Worm (Caenorhabditis elegans) whole organism, dauer: ENCODE data around the gene C55B6.5.

Experiments
- unc-62 ChIP-seq: sonication (generic microtip); optimal IDR thresholded peaks from 2 replicates; lab custom pipeline; 2017; ENCODE audit warnings: missing biosample characterization, missing genetic modification reagents, missing genetic modification characterization

The C55B6.5 gene

ce11 chrX:7205195-7205594, at the start of gene C55B6.5:
TSS of gene C55B6.5 (minus strand) at chrX:7205295.
- no peak for TF ChIP-seq unc-62 (GFP tag; lab: Kevin White, UChicago)

ce11 chrX:7254558-7254957, 49.5 kb upstream of the C55B6.5 start, which contains the start of gene F46H5.4:
TSS of gene F46H5.4 (minus strand) at chrX:7254610.
- TF ChIP-seq unc-62 (GFP tag; lab: Kevin White, UChicago): no peak

DNA sequence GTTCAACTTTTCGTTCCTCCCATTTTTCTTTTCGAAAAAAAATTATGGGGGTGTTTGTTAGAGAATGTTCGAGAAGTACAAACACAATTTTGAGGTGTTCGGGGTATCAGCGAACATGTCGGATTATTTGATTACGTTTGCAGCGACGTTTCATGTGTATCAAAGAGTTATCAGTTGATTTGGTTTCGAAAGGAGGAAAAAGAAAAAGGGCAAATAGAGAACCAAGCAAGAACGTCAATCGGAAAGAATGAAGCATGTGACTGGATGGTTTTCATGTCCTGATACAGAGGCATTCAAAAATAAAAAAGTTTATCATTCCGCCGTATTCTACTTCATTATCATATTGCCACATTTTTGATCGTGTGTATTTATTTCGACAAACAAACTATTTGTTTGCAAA, 39.7 kb upstream of the C55B6.5 start:
- TF ChIP-seq unc-62 (GFP tag; lab: Kevin White, UChicago): no peak

DNA sequence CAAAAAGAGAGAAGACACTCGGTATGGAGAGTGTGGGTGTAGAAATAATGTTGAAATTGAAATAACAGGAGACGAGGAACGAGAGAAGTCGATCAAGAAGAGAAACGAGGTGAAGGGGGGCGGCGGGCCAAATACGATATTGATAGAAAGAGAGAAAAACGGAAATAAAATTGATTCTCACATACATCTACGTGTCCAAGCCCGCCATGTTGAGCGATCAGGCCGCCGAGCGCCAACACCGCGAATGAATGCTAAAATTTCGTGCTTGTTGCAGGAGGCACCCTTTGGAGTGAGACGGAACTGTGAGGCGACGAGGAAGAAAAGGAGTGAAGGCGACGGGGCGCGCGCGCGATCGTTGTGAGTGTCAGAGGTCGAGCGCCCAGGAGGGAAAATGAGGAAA, 37.8 kb upstream of the C55B6.5 start, which contains the start of gene F46H5.7:
TSS of gene F46H5.7 (minus strand) at position 106 of the 400 bp plus-strand sequence.
- no peak for TF ChIP-seq unc-62 (GFP tag; lab: Kevin White, UChicago)

DNA sequence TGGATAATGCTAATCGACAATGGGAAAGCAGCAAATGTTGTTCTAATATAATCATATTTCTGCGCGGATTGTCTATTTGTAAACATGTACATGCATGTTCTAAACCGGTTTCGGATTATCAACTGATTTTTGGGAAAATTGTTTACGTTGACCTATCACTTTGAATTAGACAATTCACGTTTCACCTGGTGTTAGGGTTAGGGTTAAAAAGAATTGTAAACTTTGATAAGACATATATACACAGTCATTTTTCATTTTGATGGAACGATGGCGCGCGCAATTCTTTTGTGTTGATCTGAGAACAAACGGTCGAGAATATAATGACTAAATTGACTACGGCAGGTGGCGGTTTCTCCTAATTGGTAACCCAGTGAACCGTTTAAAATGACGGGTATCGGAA, 37.0 kb upstream of the C55B6.5 start:
- TF ChIP-seq unc-62 (GFP tag; lab: Kevin White, UChicago): no peak

DNA sequence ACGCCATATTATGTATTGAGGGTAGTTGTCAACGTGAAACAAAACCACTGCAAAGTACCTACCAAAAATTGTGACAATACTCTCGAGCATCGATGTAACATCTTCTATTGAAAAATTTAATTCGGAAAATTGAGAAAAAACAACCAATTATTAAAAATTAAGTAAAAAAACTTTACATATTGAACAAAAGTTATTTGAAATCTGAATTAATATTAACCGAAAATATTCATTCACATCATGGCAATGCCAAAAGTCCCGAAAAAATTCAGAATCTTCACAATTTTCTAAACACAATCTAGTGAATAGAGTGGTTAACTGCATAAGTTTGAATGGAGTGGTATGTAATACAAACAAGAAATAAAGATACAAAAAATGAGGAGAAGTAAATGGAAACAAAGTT, 33.5 kb upstream of the C55B6.5 start, which contains the start of gene F46H5.3:
TSS of gene F46H5.3 (minus strand) at position 101 of the 400 bp plus-strand sequence.
- no peak for TF ChIP-seq unc-62 (GFP tag; lab: Kevin White, UChicago)

DNA sequence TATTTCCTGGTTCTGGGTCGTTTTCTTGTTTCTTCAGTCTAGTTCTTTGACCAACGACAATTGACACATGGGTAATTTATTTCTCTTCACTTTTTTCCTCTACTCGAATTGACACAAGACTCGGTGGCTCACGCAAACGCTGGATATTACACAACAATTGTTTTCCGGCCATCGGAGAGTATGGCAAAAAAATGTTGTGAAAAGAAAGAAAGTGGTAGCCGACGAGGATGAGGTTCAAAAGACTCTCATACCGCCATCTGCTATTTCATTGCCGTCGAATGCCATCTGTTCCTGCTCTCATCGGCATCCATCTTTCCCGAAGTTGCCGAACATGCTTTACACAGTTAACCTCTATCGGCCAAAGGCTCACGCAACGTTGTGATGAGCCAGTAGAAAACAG, 31.6 kb upstream of the C55B6.5 start:
- TF ChIP-seq unc-62 (GFP tag; lab: Kevin White, UChicago): no peak

DNA sequence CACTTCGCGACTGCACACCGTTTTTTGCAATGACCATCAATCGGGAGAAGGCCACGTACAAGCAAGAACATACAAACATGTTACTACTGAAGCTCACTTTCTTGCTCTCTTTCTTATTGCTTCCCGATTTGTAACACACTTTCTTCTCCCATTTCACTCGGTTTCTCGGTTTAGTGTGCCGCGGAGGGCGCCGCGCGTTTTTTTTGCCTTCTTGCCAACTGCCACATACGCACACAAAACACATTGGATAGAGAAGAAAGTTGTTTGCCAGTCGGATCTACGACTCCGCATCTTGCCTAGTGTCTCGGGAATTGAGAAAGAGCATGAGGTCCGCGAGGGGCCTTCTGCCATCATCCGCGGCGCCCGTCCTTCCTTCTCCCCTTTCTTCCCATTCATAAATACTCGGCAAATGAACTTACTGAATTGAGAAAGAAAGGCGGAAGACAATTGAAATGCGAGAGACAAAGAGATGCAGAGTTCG, 29.7 kb upstream of the C55B6.5 start:
- no peak for TF ChIP-seq unc-62 (GFP tag; lab: Kevin White, UChicago)

ce11 chrX:7234074-7234453, 29.0 kb upstream of the C55B6.5 start:
- TF ChIP-seq unc-62 (GFP tag; lab: Kevin White, UChicago): no peak

- TF ChIP-seq unc-62 (GFP tag; lab: Kevin White, UChicago): no peak
These were observed 28.3 kb upstream of the C55B6.5 start for ce11 chrX:7233127-7234073.

ce11 chrX:7232158-7232822, 27.2 kb upstream of the C55B6.5 start:
- no peak for TF ChIP-seq unc-62 (GFP tag; lab: Kevin White, UChicago)

- TF ChIP-seq unc-62 (GFP tag; lab: Kevin White, UChicago): no peak
These were observed 25.8 kb upstream of the C55B6.5 start for ce11 chrX:7230877-7231276.

- TF ChIP-seq unc-62 (GFP tag; lab: Kevin White, UChicago): no peak
These were observed 25.2 kb upstream of the C55B6.5 start for ce11 chrX:7230321-7230720.

DNA sequence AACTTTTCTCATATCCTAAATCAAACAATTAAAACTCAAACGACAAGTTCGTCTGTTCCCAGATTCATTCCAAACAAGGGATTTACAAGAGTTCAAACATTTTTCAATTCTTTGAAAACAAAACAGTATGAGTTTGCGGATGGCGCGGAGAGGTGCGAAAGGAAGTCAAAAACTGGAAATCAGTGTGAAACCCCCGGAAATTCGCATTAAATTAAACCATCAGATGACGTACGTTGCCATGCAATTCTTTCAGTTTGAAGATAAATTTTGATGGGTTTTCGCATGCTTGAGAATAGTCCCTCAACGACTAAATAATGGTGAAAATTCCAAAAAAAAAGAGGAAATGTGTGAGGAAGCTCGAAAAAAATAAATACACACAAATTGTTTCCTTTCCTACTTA, 24.3 kb upstream of the C55B6.5 start:
- no peak for TF ChIP-seq unc-62 (GFP tag; lab: Kevin White, UChicago)

DNA sequence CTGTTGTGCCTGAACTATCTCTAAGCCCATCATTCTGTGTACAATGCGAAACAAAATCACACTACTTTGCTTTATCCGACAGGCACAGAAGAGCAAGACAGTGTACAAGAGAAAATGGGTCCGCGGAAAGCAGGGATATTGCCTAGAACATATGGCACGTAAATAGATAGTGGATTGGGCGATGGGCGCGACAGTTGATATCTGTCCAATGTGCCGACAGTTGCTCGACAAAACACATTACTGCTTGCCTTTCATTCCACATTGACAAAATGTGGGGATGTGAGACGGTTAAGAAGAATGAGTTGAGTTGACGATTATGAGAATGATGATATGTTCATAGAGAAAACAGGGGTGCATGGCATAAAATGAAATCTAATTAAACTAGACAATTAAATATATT, 19.9 kb upstream of the C55B6.5 start:
- no peak for TF ChIP-seq unc-62 (GFP tag; lab: Kevin White, UChicago)

ce11 chrX:7224510-7224909, 19.4 kb upstream of the C55B6.5 start:
- no peak for TF ChIP-seq unc-62 (GFP tag; lab: Kevin White, UChicago)
